Worm (Caenorhabditis elegans): Measurements from ENCODE around the gene F09B9.4.

F09B9.4 gene

DNA sequence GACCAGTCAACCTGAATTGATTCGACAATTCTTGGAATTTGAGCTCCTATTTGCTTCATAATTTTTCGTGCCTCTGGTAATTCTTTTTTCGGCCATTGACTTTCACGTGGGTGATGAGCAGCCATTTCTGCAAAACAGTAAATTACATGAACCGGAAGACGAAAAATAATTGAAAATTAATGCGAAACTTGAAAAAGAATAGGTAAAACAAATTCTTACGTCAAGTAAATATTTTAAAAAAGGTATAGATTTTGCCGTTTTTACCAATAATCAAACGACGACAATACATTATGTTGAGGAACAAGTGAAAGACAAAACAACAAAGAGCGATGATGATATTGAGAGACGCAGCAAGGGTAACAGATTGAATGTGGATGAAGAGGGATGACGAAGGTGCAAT lies 21.9 kb upstream of the F09B9.4 start, which contains the start of gene moc-1:
moc-1 (minus strand) TSS at position 127 of the 400 bp plus-strand sequence.
- TF ChIP-seq daf-12 (tag; optimal IDR thresholded peaks at IDR 0.05): no peak
- no peak for TF ChIP-seq aly-2 (tag; optimal IDR thresholded peaks at IDR 0.05)
- no peak for TF ChIP-seq lin-15B (tag; optimal IDR thresholded peaks at IDR 0.05)
- TF ChIP-seq elt-2 (tag; optimal IDR thresholded peaks at IDR 0.05): no peak
- no peak for TF ChIP-seq zag-1 (tag; optimal IDR thresholded peaks at IDR 0.05)
- TF ChIP-seq eor-1 (tag; optimal IDR thresholded peaks at IDR 0.05): no peak
- no peak for TF ChIP-seq tbx-2 (tag; optimal IDR thresholded peaks at IDR 0.05)

DNA sequence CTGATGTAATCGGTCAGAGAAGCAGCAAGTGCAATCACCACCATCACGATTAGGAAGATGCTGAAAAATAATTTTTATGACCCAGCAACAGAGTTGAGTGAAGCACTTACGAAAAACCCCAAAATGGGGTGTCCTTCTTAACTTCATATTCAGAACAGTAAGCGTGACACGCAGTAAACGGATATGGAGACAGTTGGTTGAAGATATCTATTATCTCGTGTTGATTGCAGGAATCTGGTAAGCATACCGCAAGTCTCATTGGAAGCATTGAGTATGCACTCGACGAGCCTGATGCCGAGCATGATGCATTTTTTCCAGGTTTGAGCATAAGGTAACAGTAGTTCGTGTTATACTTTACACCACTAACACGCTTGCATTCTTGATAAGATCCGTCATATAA lies 19.2 kb upstream of the F09B9.4 start:
- TF ChIP-seq fkh-10 (GFP tag; optimal IDR thresholded peaks at IDR 0.05) (no peak), nhr-43 (tag; optimal IDR thresholded peaks at IDR 0.05; ENCODE audit: poor library complexity, severe bottlenecking) (no peak), ceh-9 (tag; optimal IDR thresholded peaks at IDR 0.05) (no peak), ama-1 (optimal IDR thresholded peaks at IDR 0.05) (no peak), pha-4 (tag; optimal IDR thresholded peaks at IDR 0.05) (no peak), lin-15B (tag; optimal IDR thresholded peaks at IDR 0.05) (no peak), mdl-1 (tag; optimal IDR thresholded peaks at IDR 0.05) (no peak), daf-12 (tag; optimal IDR thresholded peaks at IDR 0.05) (no peak), nhr-23 (tag; optimal IDR thresholded peaks at IDR 0.05) (no peak), pqm-1 (tag; optimal IDR thresholded peaks at IDR 0.05) (no peak), egl-5 (tag; optimal IDR thresholded peaks at IDR 0.05) (no peak), egl-27 (tag; optimal IDR thresholded peaks at IDR 0.05) (no peak), eor-1 (tag; optimal IDR thresholded peaks at IDR 0.05) (no peak), nhr-28 (tag; optimal IDR thresholded peaks at IDR 0.05) (no peak), nhr-237 (tag; optimal IDR thresholded peaks at IDR 0.05) (no peak), lsy-12 (tag; optimal IDR thresholded peaks at IDR 0.05) (no peak), nhr-12 (tag; optimal IDR thresholded peaks at IDR 0.05) (no peak), ceh-28 (tag; optimal IDR thresholded peaks at IDR 0.05) (no peak), unc-62 (GFP tag; optimal IDR thresholded peaks at IDR 0.05) (no peak), unc-39 (tag; optimal IDR thresholded peaks at IDR 0.05) (no peak)

DNA sequence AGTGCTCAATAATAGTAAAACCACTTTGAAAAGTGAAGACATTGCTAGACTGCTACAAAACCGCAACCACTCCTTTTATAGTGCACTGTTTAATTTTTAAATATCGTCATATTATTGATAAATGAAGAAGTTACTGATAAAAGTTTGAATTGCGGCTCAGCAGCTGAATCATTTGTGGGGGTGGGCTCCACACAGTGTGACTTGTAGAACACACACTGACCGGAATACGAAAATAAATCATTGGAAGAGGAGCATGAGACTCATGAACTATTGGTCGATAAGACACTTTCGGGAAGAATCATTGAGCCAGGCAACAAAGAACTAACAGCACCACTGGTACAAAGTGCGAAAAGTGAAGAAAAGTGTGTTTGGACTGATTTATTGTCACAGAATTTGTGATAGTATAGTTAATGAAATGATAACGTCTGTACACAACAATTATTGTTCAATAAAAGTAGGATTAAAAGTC lies 18.4 kb upstream of the F09B9.4 start, which contains the start of gene oac-14:
oac-14 (minus strand) TSS at position 51 of the 469 bp plus-strand sequence.
- TF ChIP-seq nhr-28 (tag; optimal IDR thresholded peaks at IDR 0.05): no peak
- peak; percentile 50 for TF ChIP-seq pha-4 (tag; optimal IDR thresholded peaks at IDR 0.05)
- TF ChIP-seq lin-39 (tag; optimal IDR thresholded peaks at IDR 0.05): no peak
- TF ChIP-seq ceh-28 (tag; optimal IDR thresholded peaks at IDR 0.05): peak; percentile 31
- TF ChIP-seq fos-1 (tag; optimal IDR thresholded peaks at IDR 0.05): no peak
- TF ChIP-seq jun-1 (tag; optimal IDR thresholded peaks at IDR 0.05): peak; percentile 89
- no peak for TF ChIP-seq elt-3 (tag; optimal IDR thresholded peaks at IDR 0.05)
- peak; percentile 98 for TF ChIP-seq pqm-1 (tag; optimal IDR thresholded peaks at IDR 0.05)
- no peak for TF ChIP-seq nhr-11 (tag; optimal IDR thresholded peaks at IDR 0.05)
- TF ChIP-seq elt-2 (tag; optimal IDR thresholded peaks at IDR 0.05): peak; percentile 99
- TF ChIP-seq nfya-1 (tag; optimal IDR thresholded peaks at IDR 0.05; ENCODE audit: insufficient read depth): peak; percentile 17

DNA sequence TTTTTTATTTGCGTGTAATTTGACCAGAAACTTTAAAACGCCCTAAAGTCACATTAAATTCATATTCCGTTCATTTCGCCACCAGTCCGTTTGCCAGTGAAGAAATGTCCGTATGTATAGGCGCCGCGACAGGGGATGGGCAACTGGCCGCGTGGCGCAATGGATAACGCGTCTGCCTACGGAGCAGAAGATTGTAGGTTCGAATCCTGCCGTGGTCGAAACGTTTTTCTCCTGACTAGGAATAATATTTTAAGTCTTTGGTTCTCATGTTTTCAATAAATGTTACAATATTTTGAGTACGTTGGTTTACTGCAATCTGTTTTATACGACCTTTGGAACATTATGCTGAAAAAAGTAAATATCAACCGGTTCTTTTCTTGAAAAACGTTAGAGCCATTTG lies 15.4 kb upstream of the F09B9.4 start:
- TF ChIP-seq egl-27 (tag; optimal IDR thresholded peaks at IDR 0.05): no peak
- no peak for TF ChIP-seq ama-1 (optimal IDR thresholded peaks at IDR 0.05)
- no peak for TF ChIP-seq fos-1 (tag; optimal IDR thresholded peaks at IDR 0.05)
- no peak for TF ChIP-seq elt-3 (tag; optimal IDR thresholded peaks at IDR 0.05)
- TF ChIP-seq nhr-25 (tag; optimal IDR thresholded peaks at IDR 0.05): peak; percentile 35
- TF ChIP-seq nhr-23 (tag; optimal IDR thresholded peaks at IDR 0.05): peak; percentile 48
- peak; percentile 60 for TF ChIP-seq lsy-12 (tag; optimal IDR thresholded peaks at IDR 0.05)
- no peak for TF ChIP-seq fkh-2 (tag; optimal IDR thresholded peaks at IDR 0.05)
- peak; percentile 29 for TF ChIP-seq skn-1 (tag; optimal IDR thresholded peaks at IDR 0.05)
- peak; percentile 81 for TF ChIP-seq nhr-43 (tag; optimal IDR thresholded peaks at IDR 0.05; ENCODE audit: poor library complexity, severe bottlenecking)
- TF ChIP-seq zag-1 (tag; optimal IDR thresholded peaks at IDR 0.05): no peak
- no peak for TF ChIP-seq nhr-237 (tag; optimal IDR thresholded peaks at IDR 0.05)
- TF ChIP-seq lin-39 (tag; optimal IDR thresholded peaks at IDR 0.05): peak; percentile 54
- peak; percentile 55 for TF ChIP-seq tbx-2 (tag; optimal IDR thresholded peaks at IDR 0.05)
- TF ChIP-seq pqm-1 (tag; optimal IDR thresholded peaks at IDR 0.05): peak; percentile 6
- TF ChIP-seq ceh-82 (tag; optimal IDR thresholded peaks at IDR 0.05): no peak
- TF ChIP-seq nhr-67 (tag; optimal IDR thresholded peaks at IDR 0.05): no peak
- TF ChIP-seq nhr-11 (tag; optimal IDR thresholded peaks at IDR 0.05): no peak
- TF ChIP-seq nfya-1 (tag; optimal IDR thresholded peaks at IDR 0.05; ENCODE audit: insufficient read depth): peak; percentile 49
- peak; percentile 23 for TF ChIP-seq ceh-28 (tag; optimal IDR thresholded peaks at IDR 0.05)
- TF ChIP-seq lin-15B (tag; optimal IDR thresholded peaks at IDR 0.05): no peak
- TF ChIP-seq R02D3.7 (tag; optimal IDR thresholded peaks at IDR 0.05): no peak
- TF ChIP-seq pha-4 (tag; optimal IDR thresholded peaks at IDR 0.05): peak; percentile 47
- TF ChIP-seq nhr-28 (tag; optimal IDR thresholded peaks at IDR 0.05): no peak
- TF ChIP-seq ztf-4 (tag; optimal IDR thresholded peaks at IDR 0.05): no peak
- no peak for TF ChIP-seq snpc-4 (tag; optimal IDR thresholded peaks at IDR 0.05)
- no peak for TF ChIP-seq aly-2 (tag; optimal IDR thresholded peaks at IDR 0.05)
- no peak for TF ChIP-seq nhr-77 (tag; optimal IDR thresholded peaks at IDR 0.05)
- no peak for TF ChIP-seq eor-1 (tag; optimal IDR thresholded peaks at IDR 0.05)
- peak; percentile 44 for TF ChIP-seq elt-2 (tag; optimal IDR thresholded peaks at IDR 0.05)
- no peak for TF ChIP-seq sea-2 (GFP tag; optimal IDR thresholded peaks at IDR 0.05)
- no peak for TF ChIP-seq fkh-10 (GFP tag; optimal IDR thresholded peaks at IDR 0.05)
- TF ChIP-seq ZK546.5 (tag; optimal IDR thresholded peaks at IDR 0.05): no peak
- TF ChIP-seq daf-12 (tag; optimal IDR thresholded peaks at IDR 0.05): no peak
- TF ChIP-seq unc-39 (tag; optimal IDR thresholded peaks at IDR 0.05): no peak
- peak; percentile 91 for TF ChIP-seq hmg-11 (tag; optimal IDR thresholded peaks at IDR 0.05)
- TF ChIP-seq mml-1 (tag; optimal IDR thresholded peaks at IDR 0.05): no peak
- TF ChIP-seq jun-1 (tag; optimal IDR thresholded peaks at IDR 0.05): peak; percentile 25
